Fruit fly (Drosophila melanogaster): ENCODE measurements around the gene MED31.
A peak's percentile ranks its signal among the peaks of the same experiment; 100 is the strongest.

MED31 gene

DNA sequence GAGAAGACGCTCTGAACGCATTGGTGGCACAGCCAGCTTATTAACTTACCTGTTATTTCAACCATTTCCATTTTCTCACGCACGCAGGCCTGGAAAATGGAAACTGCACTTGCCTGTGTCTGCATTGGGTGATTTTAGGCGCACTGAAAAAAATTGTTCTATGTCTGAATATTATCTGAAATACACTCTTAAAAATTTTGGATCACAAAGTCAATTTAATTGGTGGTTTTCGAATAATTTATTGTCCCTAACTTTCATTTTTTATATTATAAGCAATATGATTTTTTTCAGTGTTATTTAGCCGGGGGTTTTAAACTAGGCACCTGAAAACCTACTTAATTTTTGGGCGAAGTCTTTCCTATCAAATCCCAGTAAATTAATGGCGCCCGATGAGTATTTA is 21.3 kb downstream of the MED31 start (continued):
- peak; percentile 20 for TF ChIP-seq Nf-YB (GFP tag; optimal IDR thresholded peaks at IDR 0.05)
- peak; percentile 48 for TF ChIP-seq TFAM (GFP tag; optimal IDR thresholded peaks at IDR 0.05)
- no peak for TF ChIP-seq lov (optimal IDR thresholded peaks at IDR 0.05)
- peak; percentile 91 for TF ChIP-seq lov (GFP tag; IDR thresholded peaks at IDR 0.05)
- peak; percentile 61 for TF ChIP-seq mam (GFP tag; optimal IDR thresholded peaks at IDR 0.05)
- peak; percentile 65 for TF ChIP-seq Meics (GFP tag; optimal IDR thresholded peaks at IDR 0.05)
- TF ChIP-seq Blimp-1 (GFP tag; optimal IDR thresholded peaks at IDR 0.05): peak; percentile 89
- TF ChIP-seq Sry-β (GFP tag; optimal IDR thresholded peaks at IDR 0.05): peak; percentile 35

- TF ChIP-seq Fer1 (GFP tag; optimal IDR thresholded peaks at IDR 0.05): peak; percentile 23
- TF ChIP-seq abd-A (tag; optimal IDR thresholded peaks at IDR 0.05): peak; percentile 57
- TF ChIP-seq Deaf1 (tag; optimal IDR thresholded peaks at IDR 0.05): peak; percentile 85
- peak; percentile 24 for TF ChIP-seq gcm (GFP tag; optimal IDR thresholded peaks at IDR 0.05)
- peak; percentile 18 for TF ChIP-seq nerfin-1 (tag; optimal IDR thresholded peaks at IDR 0.05)
- TF ChIP-seq Gsc (GFP tag; IDR thresholded peaks at IDR 0.05): no peak
- TF ChIP-seq crol (GFP tag; IDR thresholded peaks at IDR 0.05): 0 out of 2 replicates have a peak, but pooled peaks have one; percentile 26
- peak; percentile 22; the same call in 1 of the 2 replicates for TF ChIP-seq seq (GFP tag; IDR thresholded peaks at IDR 0.05)
- TF ChIP-seq crc (GFP tag; optimal IDR thresholded peaks at IDR 0.05): no peak
- TF ChIP-seq CG13894 (tag; optimal IDR thresholded peaks at IDR 0.05): peak; percentile 95
- no peak for TF ChIP-seq CG5953 (GFP tag; IDR thresholded peaks at IDR 0.05)
- TF ChIP-seq CG11247 (GFP tag; IDR thresholded peaks at IDR 0.05): no peak
Observed at dm6 chr3R:4664199-4664598, 22.4 kb downstream of the MED31 start.

DNA sequence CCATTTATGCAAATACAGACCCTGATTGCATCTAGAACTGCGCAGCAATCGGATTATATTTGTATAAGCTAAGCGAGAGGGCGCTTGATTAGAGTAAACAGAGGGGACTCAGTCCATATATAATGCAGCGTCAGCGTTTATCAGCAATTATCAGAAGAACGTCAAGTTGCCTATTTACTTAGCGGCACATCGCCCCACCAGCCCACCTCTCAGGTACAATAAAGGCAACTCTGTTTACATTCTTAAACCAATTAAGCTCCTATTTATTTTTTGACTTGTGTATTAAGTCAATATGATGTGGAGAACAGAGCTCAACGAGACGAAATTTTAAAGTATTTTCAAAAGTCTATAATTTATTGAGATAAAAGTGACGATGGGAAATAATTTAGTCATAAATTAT is 23.2 kb downstream of the MED31 start:
- TF ChIP-seq CG3281 (GFP tag; optimal IDR thresholded peaks at IDR 0.05) (peak; percentile 84), CG6272 (GFP tag; IDR thresholded peaks at IDR 0.05) (no peak), otp (GFP tag; IDR thresholded peaks at IDR 0.05) (peak; percentile 63; the same call in 1 of the 3 replicates), CG7372 (GFP tag; IDR thresholded peaks at IDR 0.05) (no peak), sc (optimal IDR thresholded peaks at IDR 0.05) (no peak), sc (GFP tag; optimal IDR thresholded peaks at IDR 0.05) (peak; percentile 80), CTCF (GFP tag; optimal IDR thresholded peaks at IDR 0.05) (peak; percentile 69), CG34224 (GFP tag; IDR thresholded peaks at IDR 0.05; ENCODE audit: partially characterized antibody) (no peak), CG8765 (GFP tag; IDR thresholded peaks at IDR 0.05) (no peak), CG8924 (tag; optimal IDR thresholded peaks at IDR 0.05) (no peak), ken (GFP tag; IDR thresholded peaks at IDR 0.05) (0 out of 3 replicates have a peak, but pooled peaks have one; percentile 10), CG7963 (GFP tag; IDR thresholded peaks at IDR 0.05; ENCODE audit: partially characterized antibody) (no peak), salm (tag; optimal IDR thresholded peaks at IDR 0.05) (peak; percentile 85), CG14014 (GFP tag; IDR thresholded peaks at IDR 0.05) (peak; percentile 63; the same call in 1 of the 2 replicates), CG1603 (tag; optimal IDR thresholded peaks at IDR 0.05) (peak; percentile 79), CG1024 (GFP tag; IDR thresholded peaks at IDR 0.05) (peak; percentile 88), Hr78 (GFP tag; optimal IDR thresholded peaks at IDR 0.05) (peak in 1 of 2 experiments; percentile 5), Hmx (GFP tag; optimal IDR thresholded peaks at IDR 0.05) (no peak), kay (GFP tag; optimal IDR thresholded peaks at IDR 0.05) (peak; percentile 90), schlank (tag; optimal IDR thresholded peaks at IDR 0.05) (peak; percentile 75), ERR (GFP tag; optimal IDR thresholded peaks at IDR 0.05) (no peak), trem (tag; optimal IDR thresholded peaks at IDR 0.05) (peak; percentile 73), Gug (GFP tag; IDR thresholded peaks at IDR 0.05) (no peak), CG7556 (GFP tag; optimal IDR thresholded peaks at IDR 0.05) (peak; percentile 81), CG8478 (optimal IDR thresholded peaks at IDR 0.05) (no peak), dpn (GFP tag; optimal IDR thresholded peaks at IDR 0.05) (peak in 1 of 2 experiments; percentile 71), Nf-YC (tag; optimal IDR thresholded peaks at IDR 0.05) (peak; percentile 55), mld (GFP tag; IDR thresholded peaks at IDR 0.05; ENCODE audit: partially characterized antibody) (no peak), btn (GFP tag; optimal IDR thresholded peaks at IDR 0.05) (peak; percentile 71), tll (GFP tag; optimal IDR thresholded peaks at IDR 0.05) (no peak)
